Worm (Caenorhabditis elegans) whole organism, late embryonic: Measurements from ENCODE around the gene ZC317.7.
A peak's percentile ranks its signal among the peaks of the same experiment; 100 is the strongest.

Source experiments
- C38D4.7 ChIP-seq: fragments of 200-800 bp; sonication (Bioruptor generic); optimal IDR thresholded peaks from 2 replicates; lab custom pipeline; 2018; ENCODE audit warnings: mild to moderate bottlenecking, missing genetic modification characterization, moderate library complexity, missing compliant biosample characterization
- K02D7.2 ChIP-seq: sonication (generic microtip); optimal IDR thresholded peaks from 2 replicates; lab custom pipeline; 2017; ENCODE audit warnings: mild to moderate bottlenecking, missing genetic modification characterization, missing compliant biosample characterization
- K09A11.1 ChIP-seq: sonication (generic microtip); optimal IDR thresholded peaks from 2 replicates; lab custom pipeline; 2017; ENCODE audit warnings: antibody characterized with exemption, mild to moderate bottlenecking, missing genetic modification characterization, missing compliant biosample characterization; ENCODE audit not compliant: insufficient read depth
- T23F11.4 ChIP-seq: fragments of 200-800 bp; sonication (Bioruptor generic); optimal IDR thresholded peaks from 2 replicates; lab custom pipeline; 2018; ENCODE audit warnings: mild to moderate bottlenecking, missing genetic modification characterization, missing compliant biosample characterization
- Y22D7AL.16 ChIP-seq: sonication (generic microtip); optimal IDR thresholded peaks from 2 replicates; lab custom pipeline; 2016; ENCODE audit warnings: missing genetic modification characterization, missing compliant biosample characterization
- ceh-14 ChIP-seq: sonication (generic microtip); optimal IDR thresholded peaks from 2 replicates; lab custom pipeline; 2016; ENCODE audit warnings: missing genotype, missing genetic modification characterization, missing compliant biosample characterization
- ceh-18 ChIP-seq: sonication (generic microtip); optimal IDR thresholded peaks from 2 replicates; lab custom pipeline; 2016; ENCODE audit warnings: missing genetic modification characterization, missing compliant biosample characterization
- ceh-2 ChIP-seq: sonication (generic microtip); optimal IDR thresholded peaks from 2 replicates; lab custom pipeline; 2016; ENCODE audit warnings: missing genotype, missing genetic modification characterization, missing compliant biosample characterization
- ceh-22 ChIP-seq: sonication (generic microtip); optimal IDR thresholded peaks from 2 replicates; lab custom pipeline; 2017; ENCODE audit warnings: missing biosample characterization, missing genetic modification characterization
- ceh-24 ChIP-seq: sonication (generic microtip); optimal IDR thresholded peaks from 2 replicates; lab custom pipeline; 2016; ENCODE audit warnings: mild to moderate bottlenecking, missing genetic modification characterization, missing compliant biosample characterization
- ceh-30 ChIP-seq: fragments of 150-350 bp; optimal IDR thresholded peaks from 2 replicates; lab custom pipeline; 2014; ENCODE audit warnings: missing biosample characterization, missing genetic modification characterization
- ceh-34 ChIP-seq: sonication (generic microtip); optimal IDR thresholded peaks from 2 replicates; lab custom pipeline; 2016; ENCODE audit warnings: mild to moderate bottlenecking, missing genetic modification characterization, missing compliant biosample characterization
- ceh-45 ChIP-seq: fragments of 200-800 bp; sonication (Bioruptor generic); IDR thresholded peaks from 2 replicates; pipeline ENCODE4 v1.3.6; 2022; ENCODE audit warnings: missing genetic modification reagents, missing genetic modification characterization, missing compliant biosample characterization
- ceh-48 ChIP-seq: sonication (generic microtip); optimal IDR thresholded peaks from 2 replicates; lab custom pipeline; 2016; ENCODE audit warnings: missing genetic modification characterization, inconsistent platforms, missing compliant biosample characterization
- che-1 ChIP-seq: sonication (generic microtip); optimal IDR thresholded peaks from 2 replicates; lab custom pipeline; 2016; ENCODE audit warnings: mild to moderate bottlenecking, missing genetic modification characterization, missing compliant biosample characterization
- dmd-4 ChIP-seq: sonication (generic microtip); optimal IDR thresholded peaks from 2 replicates; lab custom pipeline; 2016; ENCODE audit warnings: borderline replicate concordance, missing genetic modification characterization, missing compliant biosample characterization
- dve-1 ChIP-seq: sonication (generic microtip); optimal IDR thresholded peaks from 2 replicates; lab custom pipeline; 2017; ENCODE audit warnings: antibody characterized with exemption, mild to moderate bottlenecking, missing genetic modification characterization, missing compliant biosample characterization
- elt-2 ChIP-seq: sonication (generic microtip); optimal IDR thresholded peaks from 2 replicates; lab custom pipeline; 2016; ENCODE audit warnings: missing genetic modification reagents, missing genetic modification characterization, missing compliant biosample characterization
- ets-4 ChIP-seq: sonication (generic microtip); optimal IDR thresholded peaks from 2 replicates; lab custom pipeline; 2016; ENCODE audit warnings: missing genetic modification characterization, missing compliant biosample characterization
- eyg-1 ChIP-seq: sonication (generic microtip); optimal IDR thresholded peaks from 2 replicates; lab custom pipeline; 2016; ENCODE audit warnings: missing genotype, missing genetic modification characterization, missing compliant biosample characterization
- fkh-10 ChIP-seq: fragments of 150-350 bp; optimal IDR thresholded peaks from 2 replicates; lab custom pipeline; 2014; ENCODE audit warnings: missing biosample characterization, missing genetic modification reagents, missing genetic modification characterization
- hlh-13 ChIP-seq: fragments of 200-800 bp; sonication (Bioruptor generic); optimal IDR thresholded peaks from 2 replicates; lab custom pipeline; 2018; ENCODE audit warnings: mild to moderate bottlenecking, missing genetic modification characterization, missing compliant biosample characterization
- hlh-15 ChIP-seq: sonication (generic microtip); optimal IDR thresholded peaks from 2 replicates; lab custom pipeline; 2016; ENCODE audit warnings: missing genetic modification characterization, missing compliant biosample characterization
- hlh-6 ChIP-seq: sonication (generic microtip); optimal IDR thresholded peaks from 2 replicates; lab custom pipeline; 2016; ENCODE audit warnings: missing genotype, missing genetic modification characterization, missing compliant biosample characterization
- hlh-8 ChIP-seq: sonication (generic microtip); optimal IDR thresholded peaks from 2 replicates; lab custom pipeline; 2016; ENCODE audit warnings: missing genotype, missing genetic modification characterization, missing compliant biosample characterization
- lin-11 ChIP-seq: fragments of 200-800 bp; sonication (Bioruptor generic); optimal IDR thresholded peaks from 2 replicates; lab custom pipeline; 2018; ENCODE audit warnings: mild to moderate bottlenecking, missing genetic modification characterization, missing compliant biosample characterization
- nfya-1 ChIP-seq: sonication (generic microtip); optimal IDR thresholded peaks from 2 replicates; lab custom pipeline; 2017; ENCODE audit warnings: missing genetic modification characterization, mild to moderate bottlenecking, missing compliant biosample characterization, antibody characterized with exemption, moderate library complexity
- npax-4 ChIP-seq: sonication (generic microtip); optimal IDR thresholded peaks from 2 replicates; lab custom pipeline; 2016; ENCODE audit warnings: missing genetic modification characterization, missing compliant biosample characterization
- odd-2 ChIP-seq: sonication (generic microtip); optimal IDR thresholded peaks from 2 replicates; lab custom pipeline; 2017; ENCODE audit warnings: antibody characterized with exemption, mild to moderate bottlenecking, missing genetic modification characterization, missing compliant biosample characterization
- pag-3 ChIP-seq: sonication (generic microtip); optimal IDR thresholded peaks from 2 replicates; lab custom pipeline; 2016; ENCODE audit warnings: missing compliant biosample characterization, missing genetic modification characterization, borderline replicate concordance
- pha-4 ChIP-seq: fragments of 150-350 bp; optimal IDR thresholded peaks from 2 replicates; lab custom pipeline; 2018; ENCODE audit warnings: missing biosample characterization, missing genetic modification reagents, missing genetic modification characterization
- pqm-1 ChIP-seq: sonication (generic microtip); optimal IDR thresholded peaks from 2 replicates; lab custom pipeline; 2016; ENCODE audit warnings: missing genetic modification characterization, missing compliant biosample characterization
- pros-1 ChIP-seq: fragments of 150-350 bp; optimal IDR thresholded peaks from 2 replicates; lab custom pipeline; 2014; ENCODE audit warnings: missing biosample characterization, missing genetic modification reagents, missing genetic modification characterization
- ref-2 ChIP-seq: sonication (generic microtip); optimal IDR thresholded peaks from 2 replicates; lab custom pipeline; 2016; ENCODE audit warnings: missing genetic modification characterization, missing compliant biosample characterization
- sdc-2 ChIP-seq: sonication (generic microtip); optimal IDR thresholded peaks from 2 replicates; lab custom pipeline; 2016; ENCODE audit warnings: missing genotype, missing genetic modification characterization, missing compliant biosample characterization
- sox-4 ChIP-seq: sonication (generic microtip); optimal IDR thresholded peaks from 2 replicates; lab custom pipeline; 2017; ENCODE audit warnings: mild to moderate bottlenecking, missing genetic modification characterization, inconsistent platforms, missing compliant biosample characterization
- tbx-2 ChIP-seq: sonication (generic microtip); optimal IDR thresholded peaks from 2 replicates; lab custom pipeline; 2016; ENCODE audit warnings: missing genetic modification characterization, missing compliant biosample characterization
- tbx-7 ChIP-seq: sonication (generic microtip); optimal IDR thresholded peaks from 2 replicates; lab custom pipeline; 2016; ENCODE audit warnings: missing genotype, missing genetic modification characterization, missing compliant biosample characterization
- ttx-3 ChIP-seq: sonication (generic microtip); optimal IDR thresholded peaks from 2 replicates; lab custom pipeline; 2016; ENCODE audit warnings: missing genetic modification reagents, missing genetic modification characterization, missing compliant biosample characterization
- unc-42 ChIP-seq: sonication (generic microtip); optimal IDR thresholded peaks from 2 replicates; lab custom pipeline; 2016; ENCODE audit warnings: missing genotype, missing genetic modification characterization, missing compliant biosample characterization
- unc-55 ChIP-seq: sonication (generic microtip); optimal IDR thresholded peaks from 2 replicates; lab custom pipeline; 2017; ENCODE audit warnings: missing biosample characterization, missing genetic modification reagents, missing genetic modification characterization

Gene ZC317.7

ce11 chrV:5444037-5444436, 26.8 kb downstream of the ZC317.7 start:
- TF ChIP-seq che-1 (tag; lab: Kevin White, UChicago) = no peak
- no peak for TF ChIP-seq ceh-30
- TF ChIP-seq fkh-10 (GFP tag; lab: Kevin White, UChicago) = no peak
- TF ChIP-seq nfya-1 (tag; lab: Kevin White, UChicago) = no peak
- no peak for TF ChIP-seq ceh-22 (tag; lab: Kevin White, UChicago)
- no peak for TF ChIP-seq ceh-24

- TF ChIP-seq Y22D7AL.16 (tag; lab: Kevin White, UChicago) (no peak), ceh-22 (tag; lab: Kevin White, UChicago) (no peak), hlh-13 (GFP tag; lab: Kevin White, UChicago) (no peak), ref-2 (tag; lab: Kevin White, UChicago) (no peak), dmd-4 (tag; lab: Kevin White, UChicago) (no peak), T23F11.4 (GFP tag; lab: Kevin White, UChicago) (no peak), ceh-18 (tag; lab: Kevin White, UChicago) (no peak), pqm-1 (tag; lab: Kevin White, UChicago) (no peak)
These were observed 28.5 kb downstream of the ZC317.7 start for ce11 chrV:5442366-5442765.

- no peak for TF ChIP-seq npax-4 (tag; lab: Kevin White, UChicago)
- no peak for TF ChIP-seq K09A11.1 (tag; lab: Kevin White, UChicago)
- no peak for TF ChIP-seq pha-4
- TF ChIP-seq sox-4 (tag; lab: Kevin White, UChicago) = no peak
- TF ChIP-seq hlh-6 (tag; lab: Kevin White, UChicago) = no peak
- TF ChIP-seq tbx-7 (tag; lab: Kevin White, UChicago) = no peak
- TF ChIP-seq ceh-22 (tag; lab: Kevin White, UChicago) = no peak
These were observed 31.8 kb downstream of the ZC317.7 start, which contains the start of gene snpc-1.3 for ce11 chrV:5439068-5439467. snpc-1.3 (minus strand) TSS chrV:5439168.

- TF ChIP-seq unc-42 (tag; lab: Kevin White, UChicago) = peak; percentile 51
- peak; percentile 96 for TF ChIP-seq elt-2 (tag; lab: Kevin White, UChicago)
- TF ChIP-seq ceh-22 (tag; lab: Kevin White, UChicago) = no peak
- TF ChIP-seq ceh-24 = no peak
- peak; percentile 41 for TF ChIP-seq pqm-1 (tag; lab: Kevin White, UChicago)
- TF ChIP-seq hlh-15 (tag; lab: Kevin White, UChicago) = no peak
- no peak for TF ChIP-seq pros-1 (tag; lab: Kevin White, UChicago)
- TF ChIP-seq ceh-14 (tag; lab: Kevin White, UChicago) = peak; percentile 40
- TF ChIP-seq lin-11 = no peak
- TF ChIP-seq K02D7.2 (tag; lab: Kevin White, UChicago) = no peak
- TF ChIP-seq dve-1 (tag; lab: Kevin White, UChicago) = peak; percentile 14
- no peak for TF ChIP-seq tbx-2 (tag; lab: Kevin White, UChicago)
- no peak for TF ChIP-seq C38D4.7
- TF ChIP-seq, all 69 proteins: peak for 5
These were observed 37.8 kb downstream of the ZC317.7 start, which contains the start of gene acl-6 for ce11 chrV:5433020-5433419. acl-6 (plus strand) TSS chrV:5433386.

ce11 chrV:5432499-5432898, 38.3 kb downstream of the ZC317.7 start, which contains the start of gene F08F3.8:
F08F3.8 (minus strand) TSS chrV:5432599.
- TF ChIP-seq sdc-2 (tag; lab: Kevin White, UChicago) (no peak), ceh-34 (tag; lab: Kevin White, UChicago) (no peak), hlh-8 (tag; lab: Kevin White, UChicago) (no peak), hlh-15 (tag; lab: Kevin White, UChicago) (no peak), ceh-45 (no peak), ets-4 (tag; lab: Kevin White, UChicago) (no peak), odd-2 (no peak), tbx-7 (tag; lab: Kevin White, UChicago) (no peak), pag-3 (tag; lab: Kevin White, UChicago) (no peak), ceh-2 (tag; lab: Kevin White, UChicago) (no peak), ceh-48 (tag; lab: Kevin White, UChicago) (no peak), unc-55 (GFP tag; lab: Kevin White, UChicago) (no peak), che-1 (tag; lab: Kevin White, UChicago) (no peak), tbx-2 (tag; lab: Kevin White, UChicago) (no peak), dmd-4 (tag; lab: Kevin White, UChicago) (no peak), eyg-1 (tag; lab: Kevin White, UChicago) (no peak), elt-2 (tag; lab: Kevin White, UChicago) (no peak), ttx-3 (tag; lab: Kevin White, UChicago) (no peak), K09A11.1 (tag; lab: Kevin White, UChicago) (no peak), pros-1 (tag; lab: Kevin White, UChicago) (no peak)
